Fruit fly (Drosophila melanogaster): Measurements from ENCODE around the gene Pli.

Pli gene

DNA sequence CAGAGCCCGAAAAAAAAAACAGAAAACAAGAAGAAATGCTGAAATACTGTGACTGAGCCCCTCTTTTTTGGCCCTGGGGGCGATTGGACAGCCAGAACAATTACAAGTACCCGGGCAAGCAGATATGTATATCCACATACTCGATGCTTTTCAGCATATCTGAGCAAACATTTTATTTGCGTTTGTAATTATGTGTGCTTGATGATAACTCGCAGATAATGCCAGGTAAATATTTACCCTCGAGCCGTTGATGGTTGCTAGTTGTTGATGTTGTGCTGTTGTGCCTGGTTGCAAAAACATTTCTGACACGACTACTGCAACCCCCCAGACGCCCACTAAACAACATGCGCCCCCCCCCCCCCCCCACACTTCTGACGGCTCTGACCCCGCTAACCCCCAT lies 29.5 kb upstream of the Pli start (continued):
- TF ChIP-seq Fer3 (tag; optimal IDR thresholded peaks at IDR 0.05) (peak; percentile 51), slou (GFP tag; optimal IDR thresholded peaks at IDR 0.05) (no peak), scrt (GFP tag; optimal IDR thresholded peaks at IDR 0.05) (peak; percentile 58), bigmax (GFP tag; optimal IDR thresholded peaks at IDR 0.05) (peak; percentile 37), CG31441 (GFP tag; IDR thresholded peaks at IDR 0.05) (peak; percentile 48; the same call in 1 of the 2 replicates), CG13775 (GFP tag; optimal IDR thresholded peaks at IDR 0.05) (peak; percentile 3), CG2120 (GFP tag; optimal IDR thresholded peaks at IDR 0.05) (no peak), CG10147 (GFP tag; optimal IDR thresholded peaks at IDR 0.05) (peak; percentile 19), CG10209 (GFP tag; optimal IDR thresholded peaks at IDR 0.05) (peak; percentile 37), Aef1 (GFP tag; IDR thresholded peaks at IDR 0.05) (no peak), chif (GFP tag; optimal IDR thresholded peaks at IDR 0.05) (no peak), CG7745 (tag; optimal IDR thresholded peaks at IDR 0.05) (no peak), fu2 (GFP tag; optimal IDR thresholded peaks at IDR 0.05) (no peak), CG34422 (GFP tag; IDR thresholded peaks at IDR 0.05) (no peak; the same call in 2 of the 3 replicates), lilli (GFP tag; optimal IDR thresholded peaks at IDR 0.05) (no peak), inv (GFP tag; IDR thresholded peaks at IDR 0.05; ENCODE audit: partially characterized antibody) (no peak), ci (GFP tag; IDR thresholded peaks at IDR 0.05) (peak; percentile 69; the same call in 1 of the 3 replicates), CkIIα-i1 (GFP tag; IDR thresholded peaks at IDR 0.05) (no peak), CG18262 (tag; optimal IDR thresholded peaks at IDR 0.05) (peak; percentile 7), CG1529 (GFP tag; optimal IDR thresholded peaks at IDR 0.05) (peak; percentile 21), otp (GFP tag; IDR thresholded peaks at IDR 0.05) (peak; percentile 64; the same call in 2 of the 3 replicates), B-H2 (GFP tag; optimal IDR thresholded peaks at IDR 0.05) (no peak), CG7786 (GFP tag; optimal IDR thresholded peaks at IDR 0.05) (no peak), z (GFP tag; IDR thresholded peaks at IDR 0.05) (no peak), disco-r (GFP tag; optimal IDR thresholded peaks at IDR 0.05) (no peak), gem (tag; optimal IDR thresholded peaks at IDR 0.05) (peak; percentile 43), CG2199 (GFP tag; IDR thresholded peaks at IDR 0.05) (no peak), Ada2b (GFP tag; IDR thresholded peaks at IDR 0.05) (no peak), kni (GFP tag; optimal IDR thresholded peaks at IDR 0.05) (peak; percentile 30), bowl (GFP tag; IDR thresholded peaks at IDR 0.05) (no peak), CG7839 (tag; optimal IDR thresholded peaks at IDR 0.05) (peak; percentile 20), btn (GFP tag; optimal IDR thresholded peaks at IDR 0.05) (no peak), prd (optimal IDR thresholded peaks at IDR 0.05) (no peak), prd (GFP tag; IDR thresholded peaks at IDR 0.05) (no peak; the same call in 2 of the 3 replicates), org-1 (GFP tag; optimal IDR thresholded peaks at IDR 0.05) (peak; percentile 47), Ptx1 (GFP tag; IDR thresholded peaks at IDR 0.05) (no peak), E2f1 (GFP tag; IDR thresholded peaks at IDR 0.05) (no peak), CG12299 (tag; optimal IDR thresholded peaks at IDR 0.05) (peak; percentile 21), ewg (GFP tag; optimal IDR thresholded peaks at IDR 0.05) (no peak), klu (GFP tag; IDR thresholded peaks at IDR 0.05) (no peak), lov (optimal IDR thresholded peaks at IDR 0.05) (no peak), lov (GFP tag; IDR thresholded peaks at IDR 0.05) (no peak), HLH4C (GFP tag; IDR thresholded peaks at IDR 0.05; ENCODE audit: partially characterized antibody) (no peak), CG30431 (GFP tag; optimal IDR thresholded peaks at IDR 0.05) (no peak), CG11560 (tag; IDR thresholded peaks at IDR 0.05) (no peak), gfzf (GFP tag; optimal IDR thresholded peaks at IDR 0.05) (no peak), Jarid2 (GFP tag; optimal IDR thresholded peaks at IDR 0.05) (peak; percentile 36), wek (GFP tag; optimal IDR thresholded peaks at IDR 0.05) (peak; percentile 80), CG1792 (GFP tag; optimal IDR thresholded peaks at IDR 0.05) (no peak), CG3726 (GFP tag; IDR thresholded peaks at IDR 0.05) (no peak), nmo (GFP tag; optimal IDR thresholded peaks at IDR 0.05) (no peak), zf30C (GFP tag; optimal IDR thresholded peaks at IDR 0.05) (no peak)

Measured in whole organism, embryonic.